Fruit fly (Drosophila melanogaster): ENCODE results near the gene CG12121.

DNA sequence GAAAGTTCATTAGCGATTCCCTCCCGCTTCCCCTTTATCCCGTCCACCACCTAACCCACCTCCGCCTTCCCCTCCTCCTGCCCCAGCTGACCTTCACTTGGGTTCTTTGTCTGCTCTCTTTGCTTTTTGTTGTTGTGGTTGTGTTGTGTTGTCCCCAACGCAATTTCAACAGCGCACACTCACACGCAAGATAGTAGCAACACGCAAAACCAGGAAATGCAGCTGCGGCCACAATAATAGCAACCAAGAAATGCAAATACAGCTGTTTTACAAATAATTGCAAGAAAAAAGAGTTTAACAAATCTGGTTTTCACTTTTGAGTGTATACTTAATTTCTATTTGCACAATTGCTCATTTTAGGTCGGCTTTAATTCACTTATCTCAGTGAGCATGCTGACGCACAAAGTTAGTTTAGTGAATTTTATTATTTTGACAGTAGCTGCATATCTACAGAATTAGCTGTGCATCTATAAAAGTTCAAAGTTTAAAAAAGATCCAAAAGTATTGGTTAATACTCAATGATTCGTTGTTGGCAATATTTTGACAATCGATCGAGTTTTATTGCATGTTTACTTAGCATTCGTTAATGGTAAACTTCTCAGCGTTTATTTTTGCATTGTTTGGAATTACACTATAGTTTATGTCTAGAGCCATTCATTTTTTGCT lies 19.2 kb upstream of the CG12121 start:
- TF ChIP-seq Hr96 (GFP tag; optimal IDR thresholded peaks at IDR 0.05), result no peak
- peak; percentile 22 for TF ChIP-seq CG14711 (tag; optimal IDR thresholded peaks at IDR 0.05)
